Fruit fly (Drosophila melanogaster) whole organism, prepupa: ENCODE data around the gene Sbf.

Experiments used
- Blimp-1 ChIP-seq: fragments of 200-800 bp; sonication (Bioruptor generic); optimal IDR thresholded peaks from 3 replicates; lab custom pipeline; 2017; ENCODE audit warnings: missing biosample characterization, missing genetic modification characterization, mild to moderate bottlenecking, moderate library complexity, missing genetic modification reagents
- CG10669 ChIP-seq: fragments of 200-800 bp; sonication (Bioruptor generic); optimal IDR thresholded peaks from 3 replicates; lab custom pipeline; 2018; ENCODE audit warnings: missing biosample characterization, mild to moderate bottlenecking, missing genetic modification characterization, moderate library complexity
- CG11294 ChIP-seq: fragments of 200-800 bp; sonication (Bioruptor generic); IDR thresholded peaks from 2 replicates; pipeline ENCODE4 v1.3.6; 2022; ENCODE audit warnings: missing biosample characterization, missing genetic modification characterization
- CG11762 ChIP-seq: fragments of 200-800 bp; sonication (Bioruptor generic); optimal IDR thresholded peaks from 3 replicates; lab custom pipeline; 2016; ENCODE audit warnings: missing biosample characterization, missing genetic modification characterization; ENCODE audit not compliant: insufficient read depth
- CG11902 ChIP-seq: fragments of 200-800 bp; sonication (Bioruptor generic); optimal IDR thresholded peaks from 3 replicates; lab custom pipeline; 2016; ENCODE audit warnings: missing biosample characterization, missing genetic modification characterization
- CG15336 ChIP-seq: fragments of 200-800 bp; sonication (Bioruptor generic); IDR thresholded peaks from 2 replicates; pipeline ENCODE4 v1.3.6; 2022; ENCODE audit warnings: missing biosample characterization, missing genetic modification characterization
- CG16779 ChIP-seq: fragments of 200-800 bp; sonication (Bioruptor generic); optimal IDR thresholded peaks from 3 replicates; lab custom pipeline; 2017; ENCODE audit warnings: missing biosample characterization, mild to moderate bottlenecking, missing genetic modification characterization
- CG31627 ChIP-seq: fragments of 200-800 bp; sonication (Bioruptor generic); optimal IDR thresholded peaks from 3 replicates; lab custom pipeline; 2016; ENCODE audit warnings: missing biosample characterization, missing genetic modification characterization
- CG34406 ChIP-seq: fragments of 200-800 bp; sonication (Bioruptor generic); optimal IDR thresholded peaks from 3 replicates; lab custom pipeline; 2016; ENCODE audit warnings: missing biosample characterization, missing genetic modification characterization
- CG3919 ChIP-seq: fragments of 200-800 bp; sonication (Bioruptor generic); optimal IDR thresholded peaks from 3 replicates; lab custom pipeline; 2016; ENCODE audit warnings: missing biosample characterization, missing genetic modification characterization
- CG4318 ChIP-seq: fragments of 200-800 bp; sonication (Bioruptor generic); optimal IDR thresholded peaks from 3 replicates; lab custom pipeline; 2017; ENCODE audit warnings: missing biosample characterization, mild to moderate bottlenecking, missing genetic modification characterization
- CG6163 ChIP-seq: fragments of 200-800 bp; sonication (Bioruptor generic); IDR thresholded peaks from 3 replicates; pipeline ENCODE4 v1.3.6; 2022; ENCODE audit warnings: missing biosample characterization, missing genetic modification characterization
- CG6276 ChIP-seq: fragments of 200-800 bp; sonication (Bioruptor generic); optimal IDR thresholded peaks from 2 replicates; lab custom pipeline; 2017; ENCODE audit warnings: missing biosample characterization, mild to moderate bottlenecking, missing genetic modification characterization
- CG6808 ChIP-seq: fragments of 200-800 bp; sonication (Bioruptor generic); optimal IDR thresholded peaks from 3 replicates; lab custom pipeline; 2017; ENCODE audit warnings: missing biosample characterization, missing genetic modification characterization, mild to moderate bottlenecking, moderate library complexity, missing genetic modification reagents
- CG6854 ChIP-seq: fragments of 200-800 bp; sonication (Bioruptor generic); optimal IDR thresholded peaks from 2 replicates; lab custom pipeline; 2017; ENCODE audit warnings: missing biosample characterization, mild to moderate bottlenecking, missing genetic modification characterization
- CG8632 ChIP-seq: fragments of 200-800 bp; sonication (Bioruptor generic); optimal IDR thresholded peaks from 3 replicates; lab custom pipeline; 2016; ENCODE audit warnings: missing biosample characterization, missing genetic modification characterization
- CG9139 ChIP-seq: fragments of 200-800 bp; sonication (Bioruptor generic); optimal IDR thresholded peaks from 3 replicates; lab custom pipeline; 2017; ENCODE audit warnings: missing biosample characterization, mild to moderate bottlenecking, missing genetic modification characterization
- Eip78C ChIP-seq: fragments of 200-800 bp; sonication (Bioruptor generic); peaks from one replicate; lab custom pipeline; 2016; ENCODE audit warnings: missing biosample characterization, missing genetic modification characterization
- Eip93F ChIP-seq: fragments of 200-800 bp; sonication (Bioruptor generic); optimal IDR thresholded peaks from 2 replicates; lab custom pipeline; 2016; ENCODE audit warnings: missing biosample characterization, mild to moderate bottlenecking, missing genetic modification characterization
- Ets21C ChIP-seq: fragments of 200-800 bp; sonication (Bioruptor generic); optimal IDR thresholded peaks from 3 replicates; lab custom pipeline; 2016; ENCODE audit warnings: missing biosample characterization, missing genetic modification characterization
- Gug ChIP-seq: fragments of 200-800 bp; sonication (Bioruptor generic); IDR thresholded peaks from 2 replicates; pipeline ENCODE4 v1.3.6; 2022; ENCODE audit warnings: missing biosample characterization, missing genetic modification characterization
- Hr38 ChIP-seq: sonication (Bioruptor generic); optimal IDR thresholded peaks from 2 replicates; lab custom pipeline; 2016; ENCODE audit warnings: missing biosample characterization, missing genetic modification characterization
- Hr39 ChIP-seq: fragments of 200-800 bp; sonication (Bioruptor generic); optimal IDR thresholded peaks from 2 replicates; lab custom pipeline; 2016; ENCODE audit warnings: missing biosample characterization, missing genetic modification characterization
- Hr4 ChIP-seq: fragments of 200-800 bp; sonication (Bioruptor generic); optimal IDR thresholded peaks from 3 replicates; lab custom pipeline; 2016; ENCODE audit warnings: missing biosample characterization, missing genetic modification characterization
- Lpt ChIP-seq: fragments of 200-800 bp; sonication (Bioruptor generic); optimal IDR thresholded peaks from 3 replicates; lab custom pipeline; 2016; ENCODE audit warnings: missing biosample characterization, missing genetic modification characterization
- OdsH ChIP-seq: fragments of 200-800 bp; sonication (Bioruptor generic); optimal IDR thresholded peaks from 3 replicates; lab custom pipeline; 2016; ENCODE audit warnings: missing biosample characterization, missing genetic modification characterization
- Smox ChIP-seq: fragments of 200-800 bp; sonication (Bioruptor generic); optimal IDR thresholded peaks from 3 replicates; lab custom pipeline; 2016; ENCODE audit warnings: missing biosample characterization, missing genetic modification characterization
- Sox102F ChIP-seq: fragments of 200-800 bp; sonication (Bioruptor generic); optimal IDR thresholded peaks from 2 replicates; lab custom pipeline; 2016; ENCODE audit warnings: missing biosample characterization, mild to moderate bottlenecking, missing genetic modification characterization
- Sox14 ChIP-seq: fragments of 200-800 bp; sonication (Bioruptor generic); optimal IDR thresholded peaks from 3 replicates; lab custom pipeline; 2016; ENCODE audit warnings: missing biosample characterization, missing genetic modification characterization
- Sox15 ChIP-seq: fragments of 200-800 bp; sonication (Bioruptor generic); optimal IDR thresholded peaks from 3 replicates; lab custom pipeline; 2016; ENCODE audit warnings: missing biosample characterization, missing genetic modification characterization
- achi ChIP-seq: fragments of 200-800 bp; sonication (Bioruptor generic); optimal IDR thresholded peaks from 3 replicates; lab custom pipeline; 2016; ENCODE audit warnings: missing biosample characterization, missing genetic modification characterization
- cyc ChIP-seq: fragments of 200-800 bp; sonication (Bioruptor generic); optimal IDR thresholded peaks from 3 replicates; lab custom pipeline; 2016; ENCODE audit warnings: missing biosample characterization, missing genetic modification characterization
- dsx ChIP-seq: fragments of 200-800 bp; optimal IDR thresholded peaks from 3 replicates; lab custom pipeline; 2019; ENCODE audit warnings: missing biosample characterization, mild to moderate bottlenecking, missing genetic modification characterization, moderate library complexity; ENCODE audit not compliant: poor library complexity, severe bottlenecking
- eg ChIP-seq: fragments of 200-800 bp; sonication (Bioruptor generic); IDR thresholded peaks from 3 replicates; pipeline ENCODE4 v1.3.6; 2022; ENCODE audit warnings: missing biosample characterization, missing genetic modification characterization
- esn ChIP-seq: fragments of 200-800 bp; sonication (Bioruptor generic); optimal IDR thresholded peaks from 2 replicates; lab custom pipeline; 2016; ENCODE audit warnings: missing biosample characterization, mild to moderate bottlenecking, missing genetic modification characterization, moderate library complexity
- fd59A ChIP-seq: fragments of 200-800 bp; sonication (Bioruptor generic); optimal IDR thresholded peaks from 2 replicates; lab custom pipeline; 2017; ENCODE audit warnings: missing biosample characterization, mild to moderate bottlenecking, missing genetic modification characterization, missing genetic modification reagents
- fd85E ChIP-seq: fragments of 200-800 bp; sonication (Bioruptor generic); optimal IDR thresholded peaks from 3 replicates; lab custom pipeline; 2016; ENCODE audit warnings: missing biosample characterization, missing genetic modification characterization
- lz ChIP-seq: fragments of 200-800 bp; sonication (Bioruptor generic); optimal IDR thresholded peaks from 3 replicates; lab custom pipeline; 2016; ENCODE audit warnings: missing biosample characterization, missing genetic modification characterization
- net ChIP-seq: fragments of 200-800 bp; sonication (Bioruptor generic); optimal IDR thresholded peaks from 3 replicates; lab custom pipeline; 2016; ENCODE audit warnings: missing biosample characterization, missing genetic modification characterization
- pdm3 ChIP-seq: fragments of 200-800 bp; sonication (Bioruptor generic); optimal IDR thresholded peaks from 3 replicates; lab custom pipeline; 2016; ENCODE audit warnings: missing biosample characterization, missing genetic modification characterization
- salr ChIP-seq, 2 experiments: fragments of 200-800 bp; sonication (Bioruptor generic); optimal IDR thresholded peaks; 3 replicates each; lab custom pipeline; 2016 to 2018; ENCODE audit warnings: missing biosample characterization in 2 of 2, missing genetic modification characterization in 2 of 2, mild to moderate bottlenecking in 1 of 2
- spab ChIP-seq: fragments of 200-800 bp; sonication (Bioruptor generic); optimal IDR thresholded peaks from 2 replicates; lab custom pipeline; 2017; ENCODE audit warnings: missing biosample characterization, mild to moderate bottlenecking, missing genetic modification characterization, missing genetic modification reagents
- ss ChIP-seq, 2 experiments: fragments of 200-800 bp; sonication (Bioruptor generic); optimal IDR thresholded peaks; 2 replicates in 1 of 2; 3 replicates in 1 of 2; lab custom pipeline; 2017 to 2018; ENCODE audit warnings: mild to moderate bottlenecking in 2 of 2, missing biosample characterization in 2 of 2, missing genetic modification characterization in 2 of 2, moderate library complexity in 1 of 2
- svp ChIP-seq: fragments of 200-800 bp; sonication (Bioruptor generic); peaks from one replicate; lab custom pipeline; 2016; ENCODE audit warnings: missing biosample characterization, missing genetic modification characterization
- topi ChIP-seq: fragments of 200-800 bp; sonication (Bioruptor generic); optimal IDR thresholded peaks from 3 replicates; lab custom pipeline; 2016; ENCODE audit warnings: missing biosample characterization, missing genetic modification characterization
- vri ChIP-seq: fragments of 200-800 bp; sonication (Bioruptor generic); optimal IDR thresholded peaks from 3 replicates; lab custom pipeline; 2016; ENCODE audit warnings: missing biosample characterization, mild to moderate bottlenecking, missing genetic modification characterization

Sbf gene

dm6 chr3R:11780181-11780688, 16.5 kb downstream of the Sbf start (continued):
- TF ChIP-seq CG31627 (GFP tag; lab: Kevin White, UChicago) (peak; percentile 89), cyc (GFP tag; lab: Kevin White, UChicago) (peak; percentile 93), CG11902 (peak; percentile 95), CG10669 (GFP tag; lab: Kevin White, UChicago) (peak; percentile 97), dsx (GFP tag; lab: Kevin White, UChicago) (peak; percentile 95), CG6808 (GFP tag; lab: Kevin White, UChicago) (peak; percentile 97), Gug (GFP tag; lab: Robert Waterston, UW) (peak; percentile 90), lz (GFP tag; lab: Kevin White, UChicago) (peak; percentile 94), CG16779 (peak; percentile 95), esn (peak; percentile 97), Ets21C (GFP tag; lab: Kevin White, UChicago) (peak; percentile 80), CG34406 (peak; percentile 98), Hr39 (GFP tag; lab: Kevin White, UChicago) (peak; percentile 87), Sox102F (GFP tag; lab: Kevin White, UChicago) (peak; percentile 91)

dm6 chr3R:11779357-11780018, 17.3 kb downstream of the Sbf start:
- TF ChIP-seq ss (GFP tag; optimal IDR thresholded peaks at IDR 0.05; lab: Kevin White, UChicago) (peak; percentile 79 to 91), achi (peak; percentile 92), Hr4 (peak; percentile 88), Sox15 (GFP tag; lab: Kevin White, UChicago) (peak; percentile 88), esn (peak; percentile 95), salr (GFP tag; optimal IDR thresholded peaks at IDR 0.05; lab: Kevin White, UChicago) (peak; percentile 87 to 91), eg (GFP tag; lab: Robert Waterston, UW) (peak; percentile 73; the same call in 2 of the 3 replicates), Eip78C (GFP tag; lab: Kevin White, UChicago) (peak; percentile 99), lz (GFP tag; lab: Kevin White, UChicago) (peak; percentile 94), pdm3 (GFP tag; lab: Kevin White, UChicago) (peak; percentile 94), OdsH (GFP tag; lab: Kevin White, UChicago) (peak; percentile 94), Eip93F (peak; percentile 81), CG8632 (GFP tag; lab: Kevin White, UChicago) (peak; percentile 88), Hr38 (no peak), CG6808 (GFP tag; lab: Kevin White, UChicago) (peak; percentile 89), CG11762 (GFP tag; lab: Kevin White, UChicago) (peak; percentile 89), CG10669 (GFP tag; lab: Kevin White, UChicago) (peak; percentile 90), CG11902 (peak; percentile 89), Sox14 (GFP tag; lab: Kevin White, UChicago) (peak; percentile 94), topi (GFP tag; lab: Kevin White, UChicago) (peak; percentile 96), cyc (GFP tag; lab: Kevin White, UChicago) (peak; percentile 91), CG11294 (GFP tag; lab: Robert Waterston, UW) (no peak; the same call in 1 of the 2 replicates), Hr39 (GFP tag; lab: Kevin White, UChicago) (peak; percentile 92), Smox (GFP tag; lab: Kevin White, UChicago) (peak; percentile 94), svp (peak; percentile 97), spab (GFP tag; lab: Kevin White, UChicago) (peak; percentile 88), vri (GFP tag; lab: Kevin White, UChicago) (peak; percentile 85), CG6276 (GFP tag; lab: Kevin White, UChicago) (peak; percentile 76), dsx (GFP tag; lab: Kevin White, UChicago) (peak; percentile 92), CG6854 (GFP tag; lab: Kevin White, UChicago) (peak; percentile 60), net (GFP tag; lab: Kevin White, UChicago) (peak; percentile 85), fd59A (peak; percentile 92), CG3919 (GFP tag; lab: Kevin White, UChicago) (peak; percentile 92), Blimp-1 (peak; percentile 93), fd85E (GFP tag; lab: Kevin White, UChicago) (peak; percentile 67), Lpt (peak; percentile 63), CG15336 (GFP tag; lab: Robert Waterston, UW) (peak; percentile 74), CG6163 (GFP tag; lab: Robert Waterston, UW) (peak; percentile 84), Gug (GFP tag; lab: Robert Waterston, UW) (peak; percentile 74), Ets21C (GFP tag; lab: Kevin White, UChicago) (peak; percentile 90), CG9139 (GFP tag; lab: Kevin White, UChicago) (peak; percentile 78), CG34406 (peak; percentile 93), CG4318 (peak; percentile 80)
